Comparison of ENCODE assay signal across 6 worm cellular contexts in the genomic region with DNA sequence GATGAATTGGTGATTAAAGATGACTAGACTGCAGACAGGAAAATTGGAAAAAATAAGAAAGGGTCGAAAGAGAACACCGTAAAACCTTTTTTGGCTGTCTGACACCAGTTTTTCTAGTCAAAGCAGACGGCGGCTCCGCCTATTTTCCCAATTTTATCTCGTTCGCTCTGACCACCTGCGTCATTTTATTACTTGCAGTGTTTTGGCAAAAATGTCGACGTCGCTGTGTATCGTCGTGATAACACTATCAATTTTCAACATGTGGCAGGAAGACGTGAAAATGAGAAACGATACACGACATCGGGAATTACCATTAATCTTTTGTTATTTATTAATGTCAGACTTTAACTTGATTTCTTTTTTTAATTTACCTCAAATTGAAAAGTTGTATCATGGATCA.
TF ChIP-seq lines count a peak whose summit lies in the region.

TSS of gene Y62H9A.15 (minus strand) at position 100 of the 400 bp plus-strand sequence.

TF ChIP-seq in whole organism, L1 larva, 84 proteins besides CTCF, POLR2A, EP300 and RAD21:
- TF ChIP-seq jun-1 (tag; optimal IDR thresholded peaks at IDR 0.05; lab: Kevin White, UChicago): no peak
- TF ChIP-seq elt-3 (tag; optimal IDR thresholded peaks at IDR 0.05; lab: Kevin White, UChicago): peak in 1 of 6 experiments; percentile 5
- peak; percentile 13 for TF ChIP-seq elt-2 (tag; optimal IDR thresholded peaks at IDR 0.05; lab: Kevin White, UChicago)
- TF ChIP-seq C16A3.4 (tag; optimal IDR thresholded peaks at IDR 0.05; lab: Kevin White, UChicago): no peak
- peak; percentile 1 for TF ChIP-seq nhr-20 (tag; optimal IDR thresholded peaks at IDR 0.05; lab: Kevin White, UChicago)
- TF ChIP-seq lin-35 (GFP tag; optimal IDR thresholded peaks at IDR 0.05; lab: Kevin White, UChicago): peak in 1 of 2 experiments; percentile 9

TF ChIP-seq in whole organism, L2 larva, 48 proteins besides CTCF, POLR2A, EP300 and RAD21:
- TF ChIP-seq fos-1 (tag; optimal IDR thresholded peaks at IDR 0.05; lab: Kevin White, UChicago): peak; percentile 8
- TF ChIP-seq lin-11 (tag; optimal IDR thresholded peaks at IDR 0.05; lab: Kevin White, UChicago): no peak

TF ChIP-seq in whole organism, L3 larva, 47 proteins besides CTCF, POLR2A, EP300 and RAD21:
- TF ChIP-seq elt-2 (tag; optimal IDR thresholded peaks at IDR 0.05; lab: Kevin White, UChicago) (peak; percentile 73), pqm-1 (tag; optimal IDR thresholded peaks at IDR 0.05; lab: Kevin White, UChicago) (no peak)
TF ChIP-seq in whole organism, L3 larva: peak in this region for 1.

TF ChIP-seq in whole organism, L4 larva, 104 proteins besides CTCF, POLR2A, EP300 and RAD21 (continues in another document):
- TF ChIP-seq lin-15B (tag; optimal IDR thresholded peaks at IDR 0.05; lab: Kevin White, UChicago): no peak
- TF ChIP-seq ztf-7 (tag; optimal IDR thresholded peaks at IDR 0.05; lab: Kevin White, UChicago): no peak
- TF ChIP-seq tag-97 (GFP tag; IDR thresholded peaks at IDR 0.05; lab: Robert Waterston, UW): no peak
- no peak for TF ChIP-seq dmd-8 (GFP tag; IDR thresholded peaks at IDR 0.05; lab: Robert Waterston, UW)
- peak; percentile 19 for TF ChIP-seq nhr-28 (tag; optimal IDR thresholded peaks at IDR 0.05; lab: Kevin White, UChicago)
- TF ChIP-seq ctbp-1 (GFP tag; IDR thresholded peaks at IDR 0.05; lab: Robert Waterston, UW): no peak
- TF ChIP-seq fkh-10 (GFP tag; optimal IDR thresholded peaks at IDR 0.05; lab: Kevin White, UChicago): no peak
- TF ChIP-seq nhr-42 (GFP tag; IDR thresholded peaks at IDR 0.05; lab: Robert Waterston, UW): no peak
- no peak for TF ChIP-seq lin-38 (GFP tag; IDR thresholded peaks at IDR 0.05; lab: Robert Waterston, UW)
- TF ChIP-seq dmd-6 (GFP tag; IDR thresholded peaks at IDR 0.05; lab: Robert Waterston, UW): peak; percentile 33; the same call in 1 of the 2 replicates
- peak; percentile 18 for TF ChIP-seq dve-1 (tag; optimal IDR thresholded peaks at IDR 0.05; lab: Kevin White, UChicago; ENCODE audit: insufficient read depth)
- TF ChIP-seq zip-11 (GFP tag; IDR thresholded peaks at IDR 0.05; lab: Robert Waterston, UW): no peak
- TF ChIP-seq spr-3 (GFP tag; optimal IDR thresholded peaks at IDR 0.05; lab: Kevin White, UChicago): no peak
- TF ChIP-seq sdz-12 (GFP tag; optimal IDR thresholded peaks at IDR 0.05; lab: Kevin White, UChicago): no peak
- TF ChIP-seq jun-1 (tag; optimal IDR thresholded peaks at IDR 0.05; lab: Kevin White, UChicago): no peak
- TF ChIP-seq set-16 (GFP tag; IDR thresholded peaks at IDR 0.05; lab: Robert Waterston, UW): no peak
- no peak for TF ChIP-seq daf-16 (GFP tag; optimal IDR thresholded peaks at IDR 0.05; lab: Kevin White, UChicago)
- TF ChIP-seq daf-16 (tag; optimal IDR thresholded peaks at IDR 0.05; lab: Kevin White, UChicago): peak; percentile 58
- TF ChIP-seq cey-2 (tag; optimal IDR thresholded peaks at IDR 0.05; lab: Kevin White, UChicago; ENCODE audit: borderline replicate concordance, insufficient read depth): no peak
- peak; percentile 17 for TF ChIP-seq pqm-1 (tag; optimal IDR thresholded peaks at IDR 0.05; lab: Kevin White, UChicago)
- no peak for TF ChIP-seq ceh-32 (tag; optimal IDR thresholded peaks at IDR 0.05; lab: Kevin White, UChicago; ENCODE audit: poor library complexity)
- no peak for TF ChIP-seq F44E2.7 (GFP tag; IDR thresholded peaks at IDR 0.05; lab: Robert Waterston, UW)
- TF ChIP-seq aha-1 (tag; lab: Kevin White, UChicago): peak; percentile 6
- no peak for TF ChIP-seq ceh-62 (tag; optimal IDR thresholded peaks at IDR 0.05; lab: Kevin White, UChicago)
- no peak for TF ChIP-seq egl-43 (GFP tag; IDR thresholded peaks at IDR 0.05; lab: Robert Waterston, UW)
- TF ChIP-seq hlh-11 (tag; optimal IDR thresholded peaks at IDR 0.05; lab: Kevin White, UChicago): peak; percentile 28

TF ChIP-seq in whole organism, late embryonic, 69 proteins besides CTCF, POLR2A, EP300 and RAD21:
- TF ChIP-seq sox-4 (tag; optimal IDR thresholded peaks at IDR 0.05; lab: Kevin White, UChicago) (no peak), fkh-10 (GFP tag; optimal IDR thresholded peaks at IDR 0.05; lab: Kevin White, UChicago) (no peak), elt-2 (tag; optimal IDR thresholded peaks at IDR 0.05; lab: Kevin White, UChicago) (peak; percentile 60), lin-11 (tag; optimal IDR thresholded peaks at IDR 0.05; lab: Kevin White, UChicago) (no peak), K02D7.2 (tag; optimal IDR thresholded peaks at IDR 0.05; lab: Kevin White, UChicago) (no peak), che-1 (tag; optimal IDR thresholded peaks at IDR 0.05; lab: Kevin White, UChicago) (no peak)

TF ChIP-seq in whole organism, young adult, 124 proteins besides CTCF, POLR2A, EP300 and RAD21:
- TF ChIP-seq nhr-80 (tag; optimal IDR thresholded peaks at IDR 0.05; lab: Kevin White, UChicago) (peak; percentile 15), madf-8 (GFP tag; conservative IDR thresholded peaks at IDR 0.05; lab: Robert Waterston, UW) (no peak)
